Worm (Caenorhabditis elegans) whole organism, late embryonic: ENCODE data around the gene npp-18.

ENCODE experiments used
- C38D4.7 ChIP-seq: fragments of 200-800 bp; sonication (Bioruptor generic); optimal IDR thresholded peaks from 2 replicates; lab custom pipeline; 2018; ENCODE audit warnings: mild to moderate bottlenecking, missing genetic modification characterization, moderate library complexity, missing compliant biosample characterization
- K02D7.2 ChIP-seq: sonication (generic microtip); optimal IDR thresholded peaks from 2 replicates; lab custom pipeline; 2017; ENCODE audit warnings: mild to moderate bottlenecking, missing genetic modification characterization, missing compliant biosample characterization
- K09A11.1 ChIP-seq: sonication (generic microtip); optimal IDR thresholded peaks from 2 replicates; lab custom pipeline; 2017; ENCODE audit warnings: antibody characterized with exemption, mild to moderate bottlenecking, missing genetic modification characterization, missing compliant biosample characterization; ENCODE audit not compliant: insufficient read depth
- T23F11.4 ChIP-seq: fragments of 200-800 bp; sonication (Bioruptor generic); optimal IDR thresholded peaks from 2 replicates; lab custom pipeline; 2018; ENCODE audit warnings: mild to moderate bottlenecking, missing genetic modification characterization, missing compliant biosample characterization
- Y22D7AL.16 ChIP-seq: sonication (generic microtip); optimal IDR thresholded peaks from 2 replicates; lab custom pipeline; 2016; ENCODE audit warnings: missing genetic modification characterization, missing compliant biosample characterization
- ahr-1 ChIP-seq: sonication (generic microtip); optimal IDR thresholded peaks from 2 replicates; lab custom pipeline; 2016; ENCODE audit warnings: missing genetic modification characterization, missing compliant biosample characterization
- ceh-14 ChIP-seq: sonication (generic microtip); optimal IDR thresholded peaks from 2 replicates; lab custom pipeline; 2016; ENCODE audit warnings: missing genotype, missing genetic modification characterization, missing compliant biosample characterization
- ceh-19 ChIP-seq: fragments of 200-800 bp; sonication (Bioruptor generic); optimal IDR thresholded peaks from 2 replicates; lab custom pipeline; 2018; ENCODE audit warnings: mild to moderate bottlenecking, missing genetic modification characterization, missing compliant biosample characterization
- ceh-22 ChIP-seq: sonication (generic microtip); optimal IDR thresholded peaks from 2 replicates; lab custom pipeline; 2017; ENCODE audit warnings: missing biosample characterization, missing genetic modification characterization
- ceh-24 ChIP-seq: sonication (generic microtip); optimal IDR thresholded peaks from 2 replicates; lab custom pipeline; 2016; ENCODE audit warnings: mild to moderate bottlenecking, missing genetic modification characterization, missing compliant biosample characterization
- ceh-30 ChIP-seq: fragments of 150-350 bp; optimal IDR thresholded peaks from 2 replicates; lab custom pipeline; 2014; ENCODE audit warnings: missing biosample characterization, missing genetic modification characterization
- ceh-31 ChIP-seq: sonication (generic microtip); optimal IDR thresholded peaks from 2 replicates; lab custom pipeline; 2016; ENCODE audit warnings: missing genetic modification characterization, missing compliant biosample characterization
- ceh-45 ChIP-seq: fragments of 200-800 bp; sonication (Bioruptor generic); IDR thresholded peaks from 2 replicates; pipeline ENCODE4 v1.3.6; 2022; ENCODE audit warnings: missing genetic modification reagents, missing genetic modification characterization, missing compliant biosample characterization
- ceh-6 ChIP-seq: fragments of 200-800 bp; sonication (Bioruptor generic); optimal IDR thresholded peaks from 2 replicates; lab custom pipeline; 2018; ENCODE audit warnings: mild to moderate bottlenecking, missing genetic modification characterization, missing compliant biosample characterization
- che-1 ChIP-seq: sonication (generic microtip); optimal IDR thresholded peaks from 2 replicates; lab custom pipeline; 2016; ENCODE audit warnings: mild to moderate bottlenecking, missing genetic modification characterization, missing compliant biosample characterization
- dmd-4 ChIP-seq: sonication (generic microtip); optimal IDR thresholded peaks from 2 replicates; lab custom pipeline; 2016; ENCODE audit warnings: borderline replicate concordance, missing genetic modification characterization, missing compliant biosample characterization
- elt-4 ChIP-seq: sonication (generic microtip); optimal IDR thresholded peaks from 2 replicates; lab custom pipeline; 2016; ENCODE audit warnings: missing genetic modification characterization, missing compliant biosample characterization
- eyg-1 ChIP-seq: sonication (generic microtip); optimal IDR thresholded peaks from 2 replicates; lab custom pipeline; 2016; ENCODE audit warnings: missing genotype, missing genetic modification characterization, missing compliant biosample characterization
- fkh-10 ChIP-seq: fragments of 150-350 bp; optimal IDR thresholded peaks from 2 replicates; lab custom pipeline; 2014; ENCODE audit warnings: missing biosample characterization, missing genetic modification reagents, missing genetic modification characterization
- gmeb-2 ChIP-seq: sonication (generic microtip); optimal IDR thresholded peaks from 2 replicates; lab custom pipeline; 2016; ENCODE audit warnings: missing genetic modification characterization, inconsistent platforms, missing compliant biosample characterization
- hlh-6 ChIP-seq: sonication (generic microtip); optimal IDR thresholded peaks from 2 replicates; lab custom pipeline; 2016; ENCODE audit warnings: missing genotype, missing genetic modification characterization, missing compliant biosample characterization
- hlh-8 ChIP-seq: sonication (generic microtip); optimal IDR thresholded peaks from 2 replicates; lab custom pipeline; 2016; ENCODE audit warnings: missing genotype, missing genetic modification characterization, missing compliant biosample characterization
- lim-6 ChIP-seq: sonication (generic microtip); optimal IDR thresholded peaks from 2 replicates; lab custom pipeline; 2016; ENCODE audit warnings: missing genetic modification characterization, missing compliant biosample characterization
- lin-11 ChIP-seq: fragments of 200-800 bp; sonication (Bioruptor generic); optimal IDR thresholded peaks from 2 replicates; lab custom pipeline; 2018; ENCODE audit warnings: mild to moderate bottlenecking, missing genetic modification characterization, missing compliant biosample characterization
- madf-2 ChIP-seq: sonication (generic microtip); optimal IDR thresholded peaks from 2 replicates; lab custom pipeline; 2017; ENCODE audit warnings: missing genetic modification characterization, missing compliant biosample characterization
- mec-3 ChIP-seq: sonication (generic microtip); optimal IDR thresholded peaks from 2 replicates; lab custom pipeline; 2016; ENCODE audit warnings: borderline replicate concordance, missing genetic modification characterization, missing compliant biosample characterization
- nfya-1 ChIP-seq: sonication (generic microtip); optimal IDR thresholded peaks from 2 replicates; lab custom pipeline; 2017; ENCODE audit warnings: missing genetic modification characterization, mild to moderate bottlenecking, missing compliant biosample characterization, antibody characterized with exemption, moderate library complexity
- nhr-232 ChIP-seq: sonication (generic microtip); optimal IDR thresholded peaks from 2 replicates; lab custom pipeline; 2016; ENCODE audit warnings: missing genetic modification characterization, missing compliant biosample characterization
- npax-4 ChIP-seq: sonication (generic microtip); optimal IDR thresholded peaks from 2 replicates; lab custom pipeline; 2016; ENCODE audit warnings: missing genetic modification characterization, missing compliant biosample characterization
- odd-2 ChIP-seq: sonication (generic microtip); optimal IDR thresholded peaks from 2 replicates; lab custom pipeline; 2017; ENCODE audit warnings: antibody characterized with exemption, mild to moderate bottlenecking, missing genetic modification characterization, missing compliant biosample characterization
- pha-2 ChIP-seq: sonication (generic microtip); optimal IDR thresholded peaks from 2 replicates; lab custom pipeline; 2017; ENCODE audit warnings: mild to moderate bottlenecking, missing genetic modification characterization, missing compliant biosample characterization
- pha-4 ChIP-seq: fragments of 150-350 bp; optimal IDR thresholded peaks from 2 replicates; lab custom pipeline; 2018; ENCODE audit warnings: missing biosample characterization, missing genetic modification reagents, missing genetic modification characterization
- pqm-1 ChIP-seq: sonication (generic microtip); optimal IDR thresholded peaks from 2 replicates; lab custom pipeline; 2016; ENCODE audit warnings: missing genetic modification characterization, missing compliant biosample characterization
- ref-2 ChIP-seq: sonication (generic microtip); optimal IDR thresholded peaks from 2 replicates; lab custom pipeline; 2016; ENCODE audit warnings: missing genetic modification characterization, missing compliant biosample characterization
- rnt-1 ChIP-seq: sonication (generic microtip); optimal IDR thresholded peaks from 2 replicates; lab custom pipeline; 2016; ENCODE audit warnings: missing genetic modification characterization, missing compliant biosample characterization
- sox-4 ChIP-seq: sonication (generic microtip); optimal IDR thresholded peaks from 2 replicates; lab custom pipeline; 2017; ENCODE audit warnings: mild to moderate bottlenecking, missing genetic modification characterization, inconsistent platforms, missing compliant biosample characterization
- syd-9 ChIP-seq: sonication (generic microtip); optimal IDR thresholded peaks from 2 replicates; lab custom pipeline; 2016; ENCODE audit warnings: mild to moderate bottlenecking, missing genetic modification characterization, moderate library complexity, missing compliant biosample characterization
- ttx-3 ChIP-seq: sonication (generic microtip); optimal IDR thresholded peaks from 2 replicates; lab custom pipeline; 2016; ENCODE audit warnings: missing genetic modification reagents, missing genetic modification characterization, missing compliant biosample characterization
- unc-42 ChIP-seq: sonication (generic microtip); optimal IDR thresholded peaks from 2 replicates; lab custom pipeline; 2016; ENCODE audit warnings: missing genotype, missing genetic modification characterization, missing compliant biosample characterization
- unc-55 ChIP-seq: sonication (generic microtip); optimal IDR thresholded peaks from 2 replicates; lab custom pipeline; 2017; ENCODE audit warnings: missing biosample characterization, missing genetic modification reagents, missing genetic modification characterization
- unc-86 ChIP-seq: sonication (generic microtip); optimal IDR thresholded peaks from 2 replicates; lab custom pipeline; 2016; ENCODE audit warnings: missing genetic modification characterization, missing compliant biosample characterization

npp-18 gene

DNA sequence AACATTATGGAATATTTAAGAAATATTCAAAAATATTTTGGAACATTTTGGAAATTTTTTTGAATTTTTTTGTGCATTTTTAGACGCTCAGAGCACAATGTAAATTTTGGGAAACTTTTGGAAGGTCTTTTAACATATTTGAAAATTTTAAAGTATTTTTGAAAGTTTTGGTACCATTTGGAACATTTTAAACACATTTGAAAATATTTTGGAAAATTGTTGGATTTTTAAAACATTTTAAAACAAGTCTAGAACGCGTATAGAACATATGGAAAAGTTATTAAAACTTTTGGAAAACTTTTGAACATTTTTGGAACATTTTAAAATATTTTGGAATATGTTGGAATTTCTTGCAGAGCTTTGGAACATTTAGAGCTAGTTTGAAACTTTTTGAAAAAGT lies 37.1 kb downstream of the npp-18 start, which contains the start of gene sdz-20:
TSS of gene sdz-20 (plus strand) at position 301 of the 400 bp plus-strand sequence.
- TF ChIP-seq npax-4 (tag; lab: Kevin White, UChicago) (no peak), odd-2 (tag; lab: Kevin White, UChicago) (no peak), ceh-24 (no peak), mec-3 (tag; lab: Kevin White, UChicago) (no peak), lin-11 (no peak), ceh-45 (no peak), hlh-6 (tag; lab: Kevin White, UChicago) (no peak), nhr-232 (tag; lab: Kevin White, UChicago) (no peak), unc-55 (GFP tag; lab: Kevin White, UChicago) (no peak), Y22D7AL.16 (tag; lab: Kevin White, UChicago) (no peak), rnt-1 (tag; lab: Kevin White, UChicago) (no peak), K09A11.1 (tag; lab: Kevin White, UChicago) (no peak), C38D4.7 (GFP tag; lab: Kevin White, UChicago) (no peak), elt-4 (tag; lab: Kevin White, UChicago) (no peak), ref-2 (no peak), che-1 (no peak), T23F11.4 (GFP tag; lab: Kevin White, UChicago) (no peak), pqm-1 (no peak)

DNA sequence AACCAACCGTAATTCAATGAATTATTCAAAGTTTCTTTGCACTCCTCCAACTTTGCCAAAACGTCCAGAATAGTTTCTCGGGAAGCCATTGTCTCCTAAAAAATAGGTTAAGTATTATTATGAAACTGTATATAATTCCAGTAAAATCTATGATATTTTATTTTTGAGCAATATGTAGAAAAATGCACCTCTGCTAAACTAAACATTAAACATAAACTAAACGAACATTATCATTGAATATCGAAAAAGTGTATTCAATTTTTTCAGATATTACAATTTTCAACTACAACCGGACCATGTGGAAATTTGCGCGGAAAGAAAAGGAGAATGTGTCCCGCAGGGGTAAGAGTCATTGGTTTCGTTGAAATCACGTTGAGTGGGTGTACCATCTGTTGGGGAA lies 43.0 kb downstream of the npp-18 start, which contains the start of gene F53A2.3:
TSS of gene F53A2.3 (minus strand) at position 101 of the 400 bp plus-strand sequence.
- TF ChIP-seq ttx-3 (tag; lab: Kevin White, UChicago) (no peak), gmeb-2 (no peak), elt-4 (tag; lab: Kevin White, UChicago) (no peak), pha-2 (tag; lab: Kevin White, UChicago) (no peak), ceh-45 (no peak), ceh-22 (no peak), dmd-4 (no peak), ceh-6 (GFP tag; lab: Kevin White, UChicago) (no peak), npax-4 (tag; lab: Kevin White, UChicago) (no peak), unc-86 (tag; lab: Kevin White, UChicago) (no peak), hlh-8 (tag; lab: Kevin White, UChicago) (no peak), ceh-31 (tag; lab: Kevin White, UChicago) (no peak), syd-9 (tag; lab: Kevin White, UChicago) (no peak), pha-4 (tag; lab: Kevin White, UChicago) (no peak), Y22D7AL.16 (tag; lab: Kevin White, UChicago) (no peak), ref-2 (no peak)

- TF ChIP-seq hlh-8 (tag; lab: Kevin White, UChicago) (no peak), lin-11 (no peak), odd-2 (tag; lab: Kevin White, UChicago) (no peak), mec-3 (tag; lab: Kevin White, UChicago) (no peak), K02D7.2 (tag; lab: Kevin White, UChicago) (no peak), unc-55 (GFP tag; lab: Kevin White, UChicago) (no peak), ceh-19 (GFP tag; lab: Kevin White, UChicago) (no peak), fkh-10 (GFP tag; lab: Kevin White, UChicago) (no peak), unc-42 (tag; lab: Kevin White, UChicago) (peak; percentile 95), madf-2 (tag; lab: Kevin White, UChicago) (no peak), eyg-1 (tag; lab: Kevin White, UChicago) (no peak), ceh-30 (tag; lab: Kevin White, UChicago) (no peak), nfya-1 (tag; lab: Kevin White, UChicago) (no peak), ceh-14 (peak; percentile 25), sox-4 (tag; lab: Kevin White, UChicago) (no peak), elt-4 (tag; lab: Kevin White, UChicago) (no peak), ceh-31 (tag; lab: Kevin White, UChicago) (peak; percentile 24), C38D4.7 (GFP tag; lab: Kevin White, UChicago) (no peak), ahr-1 (tag; lab: Kevin White, UChicago) (no peak), lim-6 (tag; lab: Kevin White, UChicago) (no peak)
Measured at ce11 chrIII:13340504-13341274, 44.0 kb downstream of the npp-18 start.
